Worm (Caenorhabditis elegans): ENCODE results near the gene txt-2.
A peak's percentile ranks its signal among the peaks of the same experiment; 100 is the strongest.

The txt-2 gene

ce11 chrV:240287-240686 lies at the start of gene txt-2:
TSS of gene txt-2 (minus strand) at chrV:240500.
- no peak for TF ChIP-seq pes-1 (GFP tag; IDR thresholded peaks at IDR 0.05)
- no peak for TF ChIP-seq ceh-36 (tag; optimal IDR thresholded peaks at IDR 0.05)

- TF ChIP-seq pes-1 (GFP tag; IDR thresholded peaks at IDR 0.05) (no peak), tbx-37 (GFP tag; conservative IDR thresholded peaks at IDR 0.05) (no peak), hmg-4 (GFP tag; optimal IDR thresholded peaks at IDR 0.05) (no peak), hnd-1 (tag; optimal IDR thresholded peaks at IDR 0.05) (no peak)
Observed at ce11 chrV:285298-285697, 45.0 kb upstream of the txt-2 start.

ce11 chrV:284808-285207 lies 44.5 kb upstream of the txt-2 start:
- TF ChIP-seq B0310.2 (tag; optimal IDR thresholded peaks at IDR 0.05) (no peak), ama-1 (optimal IDR thresholded peaks at IDR 0.05) (no peak), tra-4 (tag; optimal IDR thresholded peaks at IDR 0.05) (no peak), hnd-1 (tag; optimal IDR thresholded peaks at IDR 0.05) (no peak), F13C5.2 (tag; optimal IDR thresholded peaks at IDR 0.05) (no peak), sea-1 (GFP tag; conservative IDR thresholded peaks at IDR 0.05) (no peak), tbx-37 (GFP tag; conservative IDR thresholded peaks at IDR 0.05) (no peak), ceh-13 (GFP tag; optimal IDR thresholded peaks at IDR 0.05) (no peak), ceh-36 (tag; optimal IDR thresholded peaks at IDR 0.05) (no peak), pes-1 (GFP tag; IDR thresholded peaks at IDR 0.05) (no peak), tbx-11 (GFP tag; IDR thresholded peaks at IDR 0.05) (no peak)

DNA sequence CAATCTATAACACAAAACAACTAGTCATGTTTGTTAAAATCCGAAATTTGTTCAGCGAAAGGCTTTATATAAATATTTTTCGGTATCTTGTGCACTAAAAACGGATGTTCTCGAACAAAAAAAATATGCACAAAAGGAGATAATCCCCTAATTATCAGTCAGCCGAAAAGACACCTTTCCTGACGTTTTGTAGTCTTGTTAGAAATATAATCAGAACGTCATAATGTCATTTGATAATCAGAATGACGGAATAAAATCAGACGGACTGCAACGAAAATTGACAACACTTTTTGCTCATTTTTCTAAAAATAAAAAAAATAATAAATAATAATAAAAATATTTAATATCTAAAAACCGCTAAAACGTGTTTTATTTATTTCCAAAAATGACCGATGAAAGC lies 43.7 kb upstream of the txt-2 start:
- TF ChIP-seq tbx-37 (GFP tag; conservative IDR thresholded peaks at IDR 0.05): no peak
- TF ChIP-seq tbx-11 (GFP tag; IDR thresholded peaks at IDR 0.05): no peak
- TF ChIP-seq hmg-4 (GFP tag; optimal IDR thresholded peaks at IDR 0.05): no peak

- TF ChIP-seq scrt-1 (GFP tag; IDR thresholded peaks at IDR 0.05) (no peak), ama-1 (optimal IDR thresholded peaks at IDR 0.05) (no peak), ets-7 (tag; optimal IDR thresholded peaks at IDR 0.05) (no peak)
Observed at ce11 chrV:281616-282015, 41.3 kb upstream of the txt-2 start, which contains the start of gene npr-5. TSS of gene npr-5 (minus strand) at chrV:281716.

- TF ChIP-seq F13C5.2 (tag; optimal IDR thresholded peaks at IDR 0.05) (no peak), flt-1 (GFP tag; IDR thresholded peaks at IDR 0.05) (no peak)
Observed at ce11 chrV:281111-281510, 40.8 kb upstream of the txt-2 start.

DNA sequence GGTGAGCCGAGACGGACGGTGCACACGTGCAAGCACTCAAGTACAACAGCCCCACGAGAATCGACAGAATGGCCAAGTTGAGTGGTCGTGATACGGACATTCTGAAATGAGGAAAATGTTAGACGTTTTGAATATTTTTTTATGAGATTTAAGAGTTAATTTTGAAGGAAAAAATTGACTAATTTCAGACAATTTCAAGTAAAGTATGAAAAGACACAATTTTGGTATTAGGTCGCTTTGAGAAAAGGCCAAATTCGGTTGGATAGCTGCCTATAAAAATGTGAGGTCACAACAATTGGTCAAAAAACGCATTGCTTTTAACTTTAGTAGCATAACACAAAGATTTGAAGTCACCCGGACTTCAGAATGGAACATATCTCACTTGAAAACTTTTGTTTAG lies 32.5 kb upstream of the txt-2 start, which contains the start of gene nlp-70:
Gene nlp-70, minus strand, starts transcription at position 101 of the 400 bp plus-strand sequence.
- TF ChIP-seq ceh-36 (tag; optimal IDR thresholded peaks at IDR 0.05) (no peak), hmg-4 (GFP tag; optimal IDR thresholded peaks at IDR 0.05) (no peak), tbx-37 (GFP tag; conservative IDR thresholded peaks at IDR 0.05) (no peak), tra-4 (tag; optimal IDR thresholded peaks at IDR 0.05) (no peak), ceh-13 (GFP tag; optimal IDR thresholded peaks at IDR 0.05) (no peak), tbx-11 (GFP tag; IDR thresholded peaks at IDR 0.05) (no peak), ama-1 (optimal IDR thresholded peaks at IDR 0.05) (no peak), sea-1 (GFP tag; conservative IDR thresholded peaks at IDR 0.05) (no peak), F13C5.2 (tag; optimal IDR thresholded peaks at IDR 0.05) (no peak), scrt-1 (GFP tag; IDR thresholded peaks at IDR 0.05) (no peak), ets-7 (tag; optimal IDR thresholded peaks at IDR 0.05) (no peak), pes-1 (GFP tag; IDR thresholded peaks at IDR 0.05) (no peak), flt-1 (GFP tag; IDR thresholded peaks at IDR 0.05) (no peak), hmbx-1 (tag; optimal IDR thresholded peaks at IDR 0.05) (no peak), aly-1 (tag; optimal IDR thresholded peaks at IDR 0.05) (no peak), hnd-1 (tag; optimal IDR thresholded peaks at IDR 0.05) (no peak), B0310.2 (tag; optimal IDR thresholded peaks at IDR 0.05) (no peak)

ce11 chrV:268007-268406 lies 27.7 kb upstream of the txt-2 start, which contains the start of gene lgc-26:
TSS of gene lgc-26 (plus strand) at chrV:268307.
- TF ChIP-seq flt-1 (GFP tag; IDR thresholded peaks at IDR 0.05) (no peak), ceh-13 (GFP tag; optimal IDR thresholded peaks at IDR 0.05) (no peak), pes-1 (GFP tag; IDR thresholded peaks at IDR 0.05) (no peak), tra-4 (tag; optimal IDR thresholded peaks at IDR 0.05) (no peak), hnd-1 (tag; optimal IDR thresholded peaks at IDR 0.05) (no peak), scrt-1 (GFP tag; IDR thresholded peaks at IDR 0.05) (no peak), sea-1 (GFP tag; conservative IDR thresholded peaks at IDR 0.05) (no peak), aly-1 (tag; optimal IDR thresholded peaks at IDR 0.05) (no peak), tbx-37 (GFP tag; conservative IDR thresholded peaks at IDR 0.05) (no peak), hmg-4 (GFP tag; optimal IDR thresholded peaks at IDR 0.05) (no peak), B0310.2 (tag; optimal IDR thresholded peaks at IDR 0.05) (no peak)

- TF ChIP-seq tra-4 (tag; optimal IDR thresholded peaks at IDR 0.05): peak; percentile 28
- TF ChIP-seq hnd-1 (tag; optimal IDR thresholded peaks at IDR 0.05): peak; percentile 24
Observed at ce11 chrV:265062-265963, 25.0 kb upstream of the txt-2 start.
